Fruit fly (Drosophila melanogaster) whole organism, embryonic: ENCODE measurements around the gene P5cr-2.

Source experiments
- Abd-B ChIP-seq: fragments of 200-800 bp; sonication (Bioruptor generic); optimal IDR thresholded peaks from 2 replicates; lab custom pipeline; 2018; ENCODE audit warnings: missing biosample characterization, mild to moderate bottlenecking, missing genetic modification characterization, moderate library complexity
- B-H1 ChIP-seq: fragments of 200-800 bp; sonication (Bioruptor generic); IDR thresholded peaks from 3 replicates; pipeline ENCODE4 v1.3.6; 2022; ENCODE audit warnings: missing biosample characterization, missing genetic modification characterization
- Blimp-1 ChIP-seq: fragments of 200-800 bp; sonication (Bioruptor generic); optimal IDR thresholded peaks from 3 replicates; lab custom pipeline; 2018; ENCODE audit warnings: missing biosample characterization, missing genetic modification characterization, mild to moderate bottlenecking, moderate library complexity, missing genetic modification reagents
- CG17612 ChIP-seq: fragments of 200-800 bp; sonication (Bioruptor generic); IDR thresholded peaks from 2 replicates; pipeline ENCODE4 v1.3.6; 2022; ENCODE audit warnings: missing biosample characterization, missing genetic modification characterization
- CG17829 ChIP-seq: fragments of 200-800 bp; optimal IDR thresholded peaks from 2 replicates; lab custom pipeline; 2019; ENCODE audit warnings: missing biosample characterization, mild to moderate bottlenecking, missing genetic modification characterization, moderate library complexity
- CG1832 ChIP-seq: fragments of 200-800 bp; sonication (Bioruptor generic); optimal IDR thresholded peaks from 2 replicates; lab custom pipeline; 2017; ENCODE audit warnings: missing biosample characterization, mild to moderate bottlenecking, missing genetic modification characterization, inconsistent platforms
- CG2199 ChIP-seq: fragments of 200-800 bp; sonication (Bioruptor generic); IDR thresholded peaks from 3 replicates; pipeline ENCODE4 v1.3.6; 2022; ENCODE audit warnings: missing biosample characterization, missing genetic modification characterization
- CG32532 ChIP-seq: fragments of 200-800 bp; sonication (Bioruptor generic); IDR thresholded peaks from 2 replicates; pipeline ENCODE4 v1.3.6; 2022; ENCODE audit warnings: missing biosample characterization, missing genetic modification characterization
- CG3726 ChIP-seq: fragments of 200-800 bp; sonication (Bioruptor generic); IDR thresholded peaks from 3 replicates; pipeline ENCODE4, ENCODE4 v1.3.6; 2022; ENCODE audit warnings: missing biosample characterization, missing genetic modification characterization
- CG4424 ChIP-seq: fragments of 200-800 bp; sonication (Bioruptor generic); optimal IDR thresholded peaks from 3 replicates; lab custom pipeline; 2016; ENCODE audit warnings: missing biosample characterization, missing genetic modification characterization
- CG8281 ChIP-seq: fragments of 200-800 bp; sonication (Bioruptor generic); optimal IDR thresholded peaks from 2 replicates; lab custom pipeline; 2018; ENCODE audit warnings: missing biosample characterization, mild to moderate bottlenecking, missing genetic modification characterization, moderate library complexity
- Deaf1 ChIP-seq: fragments of 200-800 bp; optimal IDR thresholded peaks from 3 replicates; lab custom pipeline; 2019; ENCODE audit warnings: missing biosample characterization, mild to moderate bottlenecking, missing genetic modification characterization, moderate library complexity
- E2f1 ChIP-seq: fragments of 200-800 bp; sonication (Bioruptor generic); IDR thresholded peaks from 2 replicates; pipeline ENCODE4 v1.3.6; 2022; ENCODE audit warnings: missing biosample characterization, missing genetic modification characterization
- ERR ChIP-seq: fragments of 200-800 bp; sonication (Bioruptor generic); optimal IDR thresholded peaks from 2 replicates; lab custom pipeline; 2016; ENCODE audit warnings: missing biosample characterization, missing genetic modification characterization
- GATAe ChIP-seq: fragments of 200-800 bp; sonication (Bioruptor generic); conservative IDR thresholded peaks from 2 replicates; pipeline ENCODE4 v1.3.6; 2022; ENCODE audit warnings: missing biosample characterization, missing genetic modification characterization
- Gsc ChIP-seq: fragments of 200-800 bp; sonication (Bioruptor generic); IDR thresholded peaks from 2 replicates; pipeline ENCODE4 v1.3.6; 2022; ENCODE audit warnings: missing biosample characterization, missing genetic modification characterization
- Hmr ChIP-seq: fragments of 200-800 bp; sonication (Bioruptor generic); optimal IDR thresholded peaks from 3 replicates; lab custom pipeline; 2017; ENCODE audit warnings: mild to moderate bottlenecking, missing biosample characterization, missing genetic modification reagents, missing genetic modification characterization
- Mad ChIP-seq: fragments of 200-800 bp; sonication (Bioruptor generic); optimal IDR thresholded peaks from 2 replicates; lab custom pipeline; 2016; ENCODE audit warnings: missing biosample characterization, missing genetic modification characterization
- Nf-YB ChIP-seq: fragments of 200-800 bp; sonication (Bioruptor generic); optimal IDR thresholded peaks from 3 replicates; lab custom pipeline; 2019; ENCODE audit warnings: missing biosample characterization, mild to moderate bottlenecking, missing genetic modification characterization, moderate library complexity
- Nf-YC ChIP-seq: fragments of 200-800 bp; optimal IDR thresholded peaks from 3 replicates; lab custom pipeline; 2019; ENCODE audit warnings: missing biosample characterization, mild to moderate bottlenecking, missing genetic modification characterization, moderate library complexity
- Sox102F ChIP-seq: fragments of 200-800 bp; sonication (Bioruptor generic); optimal IDR thresholded peaks from 2 replicates; lab custom pipeline; 2018; ENCODE audit warnings: missing biosample characterization, mild to moderate bottlenecking, missing genetic modification characterization, moderate library complexity
- Trl ChIP-seq, 3 experiments: fragments of >200 bp in 2 of 3; fragments of 200-800 bp in 1 of 3; sonication (Bioruptor generic) in 1 of 3; optimal IDR thresholded peaks; 2 replicates in 1 of 3; 3 replicates in 2 of 3; lab custom pipeline; 2016 to 2017; ENCODE audit warnings: missing biosample characterization in 1 of 3, missing genetic modification characterization in 1 of 3
- Vsx1 ChIP-seq: fragments of 200-800 bp; sonication (Bioruptor generic); optimal IDR thresholded peaks from 2 replicates; lab custom pipeline; 2017; ENCODE audit warnings: missing biosample characterization, mild to moderate bottlenecking, missing genetic modification characterization, missing genetic modification reagents
- abd-A ChIP-seq: fragments of 200-800 bp; sonication (Bioruptor generic); optimal IDR thresholded peaks from 3 replicates; lab custom pipeline; 2019; ENCODE audit warnings: missing biosample characterization, mild to moderate bottlenecking, missing genetic modification characterization, moderate library complexity
- br ChIP-seq: fragments of >200 bp; optimal IDR thresholded peaks from 2 replicates; lab custom pipeline; 2017
- bsh ChIP-seq, 2 experiments: fragments of 200-800 bp; sonication (Bioruptor generic); optimal IDR thresholded peaks; 2 replicates each; lab custom pipeline; 2017 to 2018; ENCODE audit warnings: mild to moderate bottlenecking in 2 of 2, missing biosample characterization in 2 of 2, missing genetic modification characterization in 2 of 2, moderate library complexity in 1 of 2
- cad ChIP-seq: fragments of >200 bp; optimal IDR thresholded peaks from 2 replicates; lab custom pipeline; 2017; ENCODE audit warnings: missing biosample characterization, missing genetic modification characterization
- cg ChIP-seq: fragments of 200-800 bp; sonication (Bioruptor generic); optimal IDR thresholded peaks from 3 replicates; lab custom pipeline; 2019; ENCODE audit warnings: missing biosample characterization, mild to moderate bottlenecking, missing genetic modification characterization, moderate library complexity
- ci ChIP-seq: fragments of 200-800 bp; sonication (Bioruptor generic); IDR thresholded peaks from 3 replicates; pipeline ENCODE4 v1.3.6; 2022; ENCODE audit warnings: missing biosample characterization, missing genetic modification characterization
- dmrt11E ChIP-seq: fragments of 200-800 bp; sonication (Bioruptor generic); optimal IDR thresholded peaks from 3 replicates; lab custom pipeline; 2018; ENCODE audit warnings: missing biosample characterization, mild to moderate bottlenecking, missing genetic modification characterization, moderate library complexity
- eve ChIP-seq, 2 experiments: fragments of >200 bp; optimal IDR thresholded peaks; 2 replicates each; lab custom pipeline; 2017; ENCODE audit warnings: missing biosample characterization in 2 of 2, missing genetic modification characterization in 2 of 2
- gfzf ChIP-seq: fragments of 200-800 bp; sonication (Bioruptor generic); optimal IDR thresholded peaks from 2 replicates; lab custom pipeline; 2016; ENCODE audit warnings: missing biosample characterization, mild to moderate bottlenecking, missing genetic modification characterization, moderate library complexity
- grn ChIP-seq: fragments of 200-800 bp; sonication (Bioruptor generic); optimal IDR thresholded peaks from 3 replicates; lab custom pipeline; 2017; ENCODE audit warnings: missing biosample characterization, missing genetic modification characterization
- gsb-n ChIP-seq: fragments of 200-800 bp; sonication (Bioruptor generic); optimal IDR thresholded peaks from 3 replicates; lab custom pipeline; 2018; ENCODE audit warnings: missing biosample characterization, mild to moderate bottlenecking, missing genetic modification characterization
- lmd ChIP-seq: fragments of 200-800 bp; sonication (Bioruptor generic); IDR thresholded peaks from 2 replicates; pipeline ENCODE4 v1.3.6; 2022; ENCODE audit warnings: missing biosample characterization, missing genetic modification characterization
- lola ChIP-seq, 3 experiments: fragments of >200 bp in 2 of 3; fragments of 200-800 bp in 1 of 3; sonication (Bioruptor generic) in 1 of 3; optimal IDR thresholded peaks; 2 replicates each; lab custom pipeline; 2017 to 2019; ENCODE audit warnings: missing biosample characterization in 3 of 3, missing genetic modification characterization in 3 of 3, mild to moderate bottlenecking in 1 of 3, moderate library complexity in 1 of 3
- nerfin-1 ChIP-seq: fragments of 200-800 bp; sonication (Bioruptor generic); optimal IDR thresholded peaks from 3 replicates; lab custom pipeline; 2019; ENCODE audit warnings: missing biosample characterization, mild to moderate bottlenecking, missing genetic modification characterization, moderate library complexity
- pfk ChIP-seq: fragments of 200-800 bp; sonication (Bioruptor generic); optimal IDR thresholded peaks from 2 replicates; lab custom pipeline; 2018; ENCODE audit warnings: missing biosample characterization, mild to moderate bottlenecking, missing genetic modification characterization, moderate library complexity
- phol ChIP-seq: fragments of 200-800 bp; sonication (Bioruptor generic); optimal IDR thresholded peaks from 3 replicates; lab custom pipeline; 2018; ENCODE audit warnings: missing biosample characterization, mild to moderate bottlenecking, missing genetic modification characterization, moderate library complexity
- seq ChIP-seq: fragments of 200-800 bp; sonication (Bioruptor generic); IDR thresholded peaks from 2 replicates; pipeline ENCODE4 v1.3.6; 2022; ENCODE audit warnings: missing biosample characterization, missing genetic modification characterization
- slp2 ChIP-seq: fragments of 200-800 bp; sonication (Bioruptor generic); optimal IDR thresholded peaks from 2 replicates; lab custom pipeline; 2016; ENCODE audit warnings: missing biosample characterization, missing genetic modification characterization
- tll ChIP-seq, 2 experiments: fragments of 200-800 bp in 1 of 2; fragments of >200 bp in 1 of 2; sonication (Bioruptor generic) in 1 of 2; optimal IDR thresholded peaks; 2 replicates each; lab custom pipeline; 2017 to 2019; ENCODE audit warnings: missing biosample characterization in 2 of 2, missing genetic modification characterization in 2 of 2, mild to moderate bottlenecking in 1 of 2, moderate library complexity in 1 of 2
- tna ChIP-seq: fragments of 200-800 bp; sonication (Bioruptor generic); IDR thresholded peaks from 2 replicates; pipeline ENCODE4 v1.3.6; 2022; ENCODE audit warnings: missing biosample characterization, missing genetic modification characterization; ENCODE audit not compliant: partially characterized antibody
- zen ChIP-seq: fragments of 200-800 bp; sonication (Bioruptor generic); optimal IDR thresholded peaks from 3 replicates; lab custom pipeline; 2018; ENCODE audit warnings: missing biosample characterization, mild to moderate bottlenecking, missing genetic modification characterization, moderate library complexity
- zen2 ChIP-seq: fragments of 200-800 bp; sonication (Bioruptor generic); IDR thresholded peaks from 3 replicates; pipeline ENCODE4 v1.3.6; 2022; ENCODE audit warnings: missing biosample characterization, missing genetic modification characterization; ENCODE audit not compliant: partially characterized antibody

Gene P5cr-2

DNA sequence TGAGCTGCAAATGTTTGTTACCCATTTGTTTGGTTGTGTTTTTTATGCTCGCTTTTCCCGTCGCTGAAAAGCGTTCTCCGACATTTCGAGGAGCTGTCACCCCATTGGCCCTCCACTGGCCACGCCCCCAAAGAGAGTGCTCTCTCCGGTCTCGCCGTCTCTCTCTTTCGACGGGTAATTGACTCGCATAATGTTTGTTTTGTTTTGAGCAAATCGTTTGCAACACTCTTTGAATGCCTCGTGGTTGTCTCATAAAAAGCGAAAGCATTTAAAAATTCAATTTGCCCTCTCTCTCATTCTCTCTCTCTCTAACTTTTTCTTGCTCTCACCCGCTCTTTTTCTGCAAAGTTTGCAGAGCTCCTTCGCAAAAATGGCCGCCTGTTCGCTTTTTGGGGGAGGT, 22.9 kb downstream of the P5cr-2 start (continued):
- no peak for TF ChIP-seq Mad (GFP tag; lab: Kevin White, UChicago)
- TF ChIP-seq Blimp-1 (GFP tag; lab: Kevin White, UChicago) = peak; percentile 35
- peak; percentile 96 for TF ChIP-seq Nf-YB (GFP tag; lab: Kevin White, UChicago)
- peak; percentile 6 for TF ChIP-seq Deaf1 (tag; lab: Kevin White, UChicago)
- peak; percentile 35 for TF ChIP-seq abd-A (tag; lab: Kevin White, UChicago)
- peak in 1 of 2 experiments; percentile 11 for TF ChIP-seq tll (GFP tag; optimal IDR thresholded peaks at IDR 0.05; lab: Kevin White, UChicago)

DNA sequence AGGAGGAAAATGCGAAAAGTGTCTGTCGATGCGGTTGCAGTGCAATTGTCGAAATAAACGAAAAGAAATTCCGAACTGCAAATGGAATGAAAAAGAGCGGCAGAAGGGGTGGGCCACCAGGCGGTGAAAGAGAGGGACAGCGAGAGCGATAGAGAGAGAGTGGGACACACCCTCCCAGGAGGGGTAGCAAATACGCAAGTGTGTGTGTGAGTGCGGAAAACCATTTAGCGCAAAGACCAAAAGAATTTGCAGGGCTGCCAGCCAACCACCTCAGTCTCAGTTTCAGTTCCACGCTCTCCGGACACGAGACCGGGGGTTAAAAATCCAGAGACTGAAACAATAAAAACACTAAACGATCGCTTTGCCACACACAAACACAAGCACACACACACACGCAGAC, 24.0 kb downstream of the P5cr-2 start, which contains the start of gene Hmx:
Gene Hmx, plus strand, starts transcription at position 301 of the 400 bp plus-strand sequence.
- no peak for TF ChIP-seq Hmr (GFP tag; lab: Kevin White, UChicago)
- no peak for TF ChIP-seq CG3726 (GFP tag; lab: Robert Waterston, UW)
- TF ChIP-seq Nf-YC (tag; lab: Kevin White, UChicago) = peak; percentile 93
- TF ChIP-seq seq (GFP tag; lab: Robert Waterston, UW) = peak; percentile 91
- TF ChIP-seq Trl (optimal IDR thresholded peaks at IDR 0.05; lab: Kevin White, UChicago) = peak; percentile 55 to 71
- TF ChIP-seq Trl (GFP tag; optimal IDR thresholded peaks at IDR 0.05; lab: Kevin White, UChicago) = no peak
- no peak for TF ChIP-seq CG32532
- peak; percentile 10 for TF ChIP-seq nerfin-1 (tag; lab: Kevin White, UChicago)
- peak; percentile 52 for TF ChIP-seq CG1832
- peak; percentile 79 for TF ChIP-seq cg (GFP tag; lab: Kevin White, UChicago)
- peak; percentile 57 for TF ChIP-seq pfk (GFP tag; lab: Kevin White, UChicago)
- peak; percentile 94 for TF ChIP-seq Nf-YB (GFP tag; lab: Kevin White, UChicago)
- no peak for TF ChIP-seq slp2 (GFP tag; lab: Kevin White, UChicago)
- no peak for TF ChIP-seq ERR (GFP tag; lab: Kevin White, UChicago)
- no peak for TF ChIP-seq zen (tag; lab: Kevin White, UChicago)
- TF ChIP-seq CG2199 (GFP tag; lab: Robert Waterston, UW) = peak; percentile 17; the same call in 1 of the 3 replicates
- TF ChIP-seq cad (GFP tag; lab: Kevin White, UChicago) = peak; percentile 8
- no peak for TF ChIP-seq GATAe (GFP tag; lab: Robert Waterston, UW)
- TF ChIP-seq zen2 (GFP tag; lab: Robert Waterston, UW) = peak; percentile 16; the same call in 1 of the 3 replicates

DNA sequence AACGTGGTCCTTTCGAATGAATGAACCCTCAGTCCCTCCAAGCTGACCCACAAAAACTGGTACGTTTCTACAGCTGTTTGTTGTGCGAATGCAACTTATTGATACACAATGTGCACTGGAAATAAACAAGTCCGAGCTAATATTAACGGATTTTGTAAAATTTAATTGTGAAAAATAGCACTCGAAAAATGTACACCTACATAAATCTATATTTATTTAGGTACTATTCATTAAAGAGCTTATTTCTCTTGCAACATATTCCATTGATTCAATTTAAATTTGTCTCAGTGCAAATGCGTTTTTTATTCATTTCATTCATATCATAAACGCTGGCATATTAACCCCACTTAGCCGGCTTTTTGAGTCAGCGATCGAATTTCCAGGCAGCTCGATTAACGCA, 26.6 kb downstream of the P5cr-2 start:
- peak; percentile 4 for TF ChIP-seq Abd-B (GFP tag; lab: Kevin White, UChicago)
- TF ChIP-seq Vsx1 = no peak
- TF ChIP-seq Sox102F (GFP tag; lab: Kevin White, UChicago) = peak; percentile 41
- peak in 1 of 2 experiments; percentile 27 for TF ChIP-seq bsh (GFP tag; optimal IDR thresholded peaks at IDR 0.05; lab: Kevin White, UChicago)
- TF ChIP-seq dmrt11E (tag; lab: Kevin White, UChicago) = peak; percentile 35
- no peak for TF ChIP-seq br (lab: Kevin White, UChicago)
- TF ChIP-seq, all 482 proteins: peak for 4

DNA sequence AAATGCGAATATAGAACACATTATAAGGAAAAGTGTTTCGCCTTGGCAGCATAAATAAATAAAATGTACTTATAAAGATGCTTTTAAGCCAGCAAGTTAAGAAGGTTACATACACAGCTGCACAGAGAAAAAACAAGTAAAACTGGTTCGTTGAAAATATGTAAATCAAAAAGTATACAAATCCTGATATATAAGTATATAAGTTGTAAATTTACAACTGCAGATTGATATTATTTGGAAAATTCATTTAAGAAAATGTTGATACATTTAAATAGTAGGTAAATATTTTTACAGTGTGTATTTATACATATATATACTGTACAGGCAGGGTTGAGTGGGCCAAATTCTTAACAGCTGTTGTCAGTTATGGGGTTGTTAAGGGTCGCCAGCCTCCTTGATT, 30.2 kb downstream of the P5cr-2 start:
- peak; percentile 8 for TF ChIP-seq gsb-n
- TF ChIP-seq dmrt11E (tag; lab: Kevin White, UChicago) = peak; percentile 44
- TF ChIP-seq tna (GFP tag; lab: Robert Waterston, UW) = no peak
- TF ChIP-seq CG8281 = no peak
- TF ChIP-seq B-H1 (GFP tag; lab: Robert Waterston, UW) = no peak
- peak; percentile 26 for TF ChIP-seq CG17829 (tag; lab: Kevin White, UChicago)
- no peak for TF ChIP-seq lmd (GFP tag; lab: Robert Waterston, UW)
- no peak for TF ChIP-seq grn
- no peak for TF ChIP-seq Gsc
- no peak for TF ChIP-seq eve (GFP tag; optimal IDR thresholded peaks at IDR 0.05; lab: Kevin White, UChicago)
- TF ChIP-seq CG17612 (GFP tag; lab: Robert Waterston, UW) = no peak
- TF ChIP-seq CG4424 (GFP tag; lab: Kevin White, UChicago) = peak; percentile 13
- no peak for TF ChIP-seq gfzf
- no peak for TF ChIP-seq ci (GFP tag; lab: Robert Waterston, UW)
- peak; percentile 14 for TF ChIP-seq phol (tag; lab: Kevin White, UChicago)
- TF ChIP-seq lola (GFP tag; optimal IDR thresholded peaks at IDR 0.05; lab: Kevin White, UChicago) = peak in 1 of 3 experiments; percentile 29
- 0 out of 2 replicates have a peak, but pooled peaks have one; percentile 9 for TF ChIP-seq E2f1
